Worm (Caenorhabditis elegans): Measurements from ENCODE around the gene C37C3.11.

DNA sequence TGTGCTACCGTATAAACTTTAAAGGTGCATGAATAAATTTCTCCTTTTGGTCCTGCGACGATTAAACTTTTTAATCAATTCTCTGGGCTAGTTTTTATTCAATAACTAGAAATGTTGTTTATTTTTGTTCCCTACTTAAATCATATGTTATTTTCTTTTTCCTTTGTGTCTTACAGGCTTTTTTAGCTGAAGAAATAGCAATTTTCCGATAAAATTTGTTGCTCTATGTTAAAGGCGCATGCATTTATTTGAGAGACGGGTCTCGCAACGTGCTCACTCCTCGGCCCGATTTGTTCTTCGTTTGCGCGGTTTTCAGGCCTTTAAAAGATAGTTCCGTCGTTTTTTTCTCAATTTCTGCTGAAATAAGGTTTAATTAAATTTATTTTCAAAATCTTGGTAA, 10.7 kb downstream of the C37C3.11 start:
- TF ChIP-seq ztf-23 (GFP tag; IDR thresholded peaks at IDR 0.05) (no peak), cog-1 (tag; optimal IDR thresholded peaks at IDR 0.05) (no peak)

Data from whole organism, midembryonic.